Fruit fly (Drosophila melanogaster) whole organism, embryonic: Measurements from ENCODE around the gene His3.3A.

Experiments
- Atf3 ChIP-seq: fragments of 200-800 bp; sonication (Bioruptor generic); optimal IDR thresholded peaks from 3 replicates; lab custom pipeline; 2016; ENCODE audit warnings: missing biosample characterization, missing genetic modification characterization
- Bdp1 ChIP-seq: fragments of 200-800 bp; sonication (Bioruptor generic); optimal IDR thresholded peaks from 3 replicates; lab custom pipeline; 2016; ENCODE audit warnings: missing biosample characterization, missing genetic modification characterization
- CG1024 ChIP-seq: fragments of 200-800 bp; sonication (Bioruptor generic); IDR thresholded peaks from 2 replicates; pipeline ENCODE4 v1.3.6; 2022; ENCODE audit warnings: missing biosample characterization, missing genetic modification characterization
- CG14441 ChIP-seq: fragments of 200-800 bp; sonication (Bioruptor generic); IDR thresholded peaks from 2 replicates; pipeline ENCODE4 v1.3.6; 2022; ENCODE audit warnings: missing biosample characterization, missing genetic modification characterization
- CG14667 ChIP-seq: fragments of 200-800 bp; sonication (Bioruptor generic); IDR thresholded peaks from 2 replicates; pipeline ENCODE4 v1.3.6; 2022; ENCODE audit warnings: missing biosample characterization, missing genetic modification characterization
- CG15479 ChIP-seq: fragments of 200-800 bp; sonication (Bioruptor generic); optimal IDR thresholded peaks from 3 replicates; lab custom pipeline; 2019; ENCODE audit warnings: missing biosample characterization, mild to moderate bottlenecking, missing genetic modification characterization, moderate library complexity
- CG1603 ChIP-seq: fragments of 200-800 bp; sonication (Bioruptor generic); optimal IDR thresholded peaks from 2 replicates; lab custom pipeline; 2019; ENCODE audit warnings: missing biosample characterization, mild to moderate bottlenecking, missing genetic modification characterization, moderate library complexity
- CG16813 ChIP-seq: fragments of 200-800 bp; sonication (Bioruptor generic); IDR thresholded peaks from 3 replicates; pipeline ENCODE4 v1.3.6; 2022; ENCODE audit warnings: missing biosample characterization, missing genetic modification characterization; ENCODE audit not compliant: partially characterized antibody
- CG18619 ChIP-seq: fragments of 200-800 bp; sonication (Bioruptor generic); optimal IDR thresholded peaks from 3 replicates; lab custom pipeline; 2017; ENCODE audit warnings: missing biosample characterization, mild to moderate bottlenecking, missing genetic modification characterization
- CG18764 ChIP-seq: fragments of 200-800 bp; sonication (Bioruptor generic); optimal IDR thresholded peaks from 3 replicates; lab custom pipeline; 2016; ENCODE audit warnings: missing biosample characterization, missing genetic modification characterization
- CG2712 ChIP-seq: fragments of 200-800 bp; optimal IDR thresholded peaks from 3 replicates; lab custom pipeline; 2019; ENCODE audit warnings: missing biosample characterization, mild to moderate bottlenecking, missing genetic modification characterization, moderate library complexity
- CG2875 ChIP-seq: fragments of 200-800 bp; sonication (Bioruptor generic); optimal IDR thresholded peaks from 2 replicates; lab custom pipeline; 2017; ENCODE audit warnings: missing biosample characterization, mild to moderate bottlenecking, missing genetic modification characterization, missing genetic modification reagents
- CG2889 ChIP-seq: fragments of 200-800 bp; sonication (Bioruptor generic); IDR thresholded peaks from 3 replicates; pipeline ENCODE4 v1.3.6; 2022; ENCODE audit warnings: missing biosample characterization, missing genetic modification characterization
- CG3065 ChIP-seq: fragments of 200-800 bp; sonication (Bioruptor generic); optimal IDR thresholded peaks from 2 replicates; lab custom pipeline; 2016; ENCODE audit warnings: missing biosample characterization, missing genetic modification characterization
- CG34422 ChIP-seq: fragments of 200-800 bp; sonication (Bioruptor generic); IDR thresholded peaks from 3 replicates; pipeline ENCODE4 v1.3.6; 2022; ENCODE audit warnings: missing biosample characterization, missing genetic modification characterization
- CG3995 ChIP-seq: fragments of 200-800 bp; sonication (Bioruptor generic); optimal IDR thresholded peaks from 3 replicates; lab custom pipeline; 2016; ENCODE audit warnings: missing biosample characterization, missing genetic modification characterization
- CG42726 ChIP-seq: fragments of 200-800 bp; sonication (Bioruptor generic); IDR thresholded peaks from 2 replicates; pipeline ENCODE4 v1.3.6; 2022; ENCODE audit warnings: missing biosample characterization, missing genetic modification characterization; ENCODE audit not compliant: partially characterized antibody
- CG4854 ChIP-seq: fragments of 200-800 bp; sonication (Bioruptor generic); optimal IDR thresholded peaks from 2 replicates; lab custom pipeline; 2016; ENCODE audit warnings: missing biosample characterization, missing genetic modification characterization, inconsistent platforms
- CG8359 ChIP-seq: fragments of 200-800 bp; sonication (Bioruptor generic); optimal IDR thresholded peaks from 2 replicates; lab custom pipeline; 2017; ENCODE audit warnings: missing biosample characterization, mild to moderate bottlenecking, missing genetic modification characterization, borderline replicate concordance
- Dll ChIP-seq: fragments of 200-800 bp; sonication (Bioruptor generic); IDR thresholded peaks from 4 replicates; pipeline ENCODE4 v1.3.6; 2022; ENCODE audit warnings: missing biosample characterization, missing genetic modification characterization; ENCODE audit not compliant: partially characterized antibody
- Drgx ChIP-seq: fragments of 200-800 bp; sonication (Bioruptor generic); IDR thresholded peaks from 2 replicates; pipeline ENCODE4 v1.3.6; 2022; ENCODE audit warnings: missing biosample characterization, missing genetic modification characterization
- E2f2 ChIP-seq: fragments of 200-800 bp; sonication (Bioruptor generic); IDR thresholded peaks from 2 replicates; pipeline ENCODE4 v1.3.6; 2022; ENCODE audit warnings: missing biosample characterization, missing genetic modification characterization
- Fer1 ChIP-seq: fragments of 200-800 bp; sonication (Bioruptor generic); optimal IDR thresholded peaks from 2 replicates; lab custom pipeline; 2017; ENCODE audit warnings: missing biosample characterization, mild to moderate bottlenecking, missing genetic modification characterization
- HmgD ChIP-seq: fragments of 200-800 bp; sonication (Bioruptor generic); optimal IDR thresholded peaks from 3 replicates; lab custom pipeline; 2016; ENCODE audit warnings: missing biosample characterization, missing genetic modification characterization
- Lpt ChIP-seq: fragments of >200 bp; optimal IDR thresholded peaks from 2 replicates; lab custom pipeline; 2018; ENCODE audit warnings: missing biosample characterization, missing genetic modification characterization
- Max ChIP-seq: fragments of 200-800 bp; sonication (Bioruptor generic); optimal IDR thresholded peaks from 2 replicates; lab custom pipeline; 2016; ENCODE audit warnings: missing biosample characterization, mild to moderate bottlenecking, missing genetic modification characterization
- Med ChIP-seq: fragments of 200-800 bp; sonication (Bioruptor generic); peaks from one replicate; lab custom pipeline; 2016; ENCODE audit warnings: missing biosample characterization, missing genetic modification characterization, mild to moderate bottlenecking, inconsistent platforms, moderate library complexity
- Meics ChIP-seq: fragments of 200-800 bp; sonication (Bioruptor generic); optimal IDR thresholded peaks from 2 replicates; lab custom pipeline; 2017; ENCODE audit warnings: missing biosample characterization, mild to moderate bottlenecking, missing genetic modification characterization
- Myb ChIP-seq: fragments of 200-800 bp; sonication (Bioruptor generic); optimal IDR thresholded peaks from 2 replicates; lab custom pipeline; 2016; ENCODE audit warnings: missing biosample characterization, missing genetic modification characterization
- NC2α ChIP-seq: fragments of 200-800 bp; sonication (Bioruptor generic); optimal IDR thresholded peaks from 2 replicates; lab custom pipeline; 2016; ENCODE audit warnings: missing biosample characterization, missing genetic modification characterization
- Scr ChIP-seq: fragments of 200-800 bp; sonication (Bioruptor generic); IDR thresholded peaks from 2 replicates; pipeline ENCODE4 v1.3.6; 2022; ENCODE audit warnings: missing biosample characterization, missing genetic modification characterization; ENCODE audit not compliant: partially characterized antibody
- crc ChIP-seq: fragments of 200-800 bp; sonication (Bioruptor generic); optimal IDR thresholded peaks from 2 replicates; lab custom pipeline; 2016; ENCODE audit warnings: missing biosample characterization, missing genetic modification characterization
- crol ChIP-seq: fragments of 200-800 bp; sonication (Bioruptor generic); IDR thresholded peaks from 2 replicates; pipeline ENCODE4 v1.3.6; 2022; ENCODE audit warnings: missing biosample characterization, missing genetic modification characterization
- dan ChIP-seq: fragments of 200-800 bp; sonication (Bioruptor generic); IDR thresholded peaks from 2 replicates; pipeline ENCODE4 v1.3.6; 2022; ENCODE audit warnings: missing biosample characterization, missing genetic modification characterization
- eve ChIP-seq, 2 experiments: fragments of >200 bp; optimal IDR thresholded peaks; 2 replicates each; lab custom pipeline; 2017; ENCODE audit warnings: missing biosample characterization in 2 of 2, missing genetic modification characterization in 2 of 2
- ftz-f1 ChIP-seq: fragments of 200-800 bp; sonication (Bioruptor generic); optimal IDR thresholded peaks from 2 replicates; lab custom pipeline; 2016; ENCODE audit warnings: missing biosample characterization, missing genetic modification characterization
- hth ChIP-seq: fragments of >200 bp; optimal IDR thresholded peaks from 2 replicates; lab custom pipeline; 2017; ENCODE audit warnings: inconsistent platforms
- org-1 ChIP-seq: fragments of 200-800 bp; sonication (Bioruptor generic); optimal IDR thresholded peaks from 2 replicates; lab custom pipeline; 2017; ENCODE audit warnings: missing biosample characterization, missing genetic modification characterization
- p53 ChIP-seq: fragments of 200-800 bp; sonication (Bioruptor generic); optimal IDR thresholded peaks from 2 replicates; lab custom pipeline; 2016; ENCODE audit warnings: missing biosample characterization, missing genetic modification characterization
- pb ChIP-seq: fragments of 200-800 bp; sonication (Bioruptor generic); optimal IDR thresholded peaks from 3 replicates; lab custom pipeline; 2016; ENCODE audit warnings: missing biosample characterization, missing genetic modification characterization
- pzg ChIP-seq: fragments of 200-800 bp; sonication (Bioruptor generic); optimal IDR thresholded peaks from 3 replicates; lab custom pipeline; 2018; ENCODE audit warnings: missing biosample characterization, mild to moderate bottlenecking, missing genetic modification characterization, moderate library complexity
- sd ChIP-seq: fragments of 200-800 bp; sonication (Bioruptor generic); optimal IDR thresholded peaks from 3 replicates; lab custom pipeline; 2018; ENCODE audit warnings: missing biosample characterization, mild to moderate bottlenecking, missing genetic modification characterization, moderate library complexity
- seq ChIP-seq: fragments of 200-800 bp; sonication (Bioruptor generic); IDR thresholded peaks from 2 replicates; pipeline ENCODE4 v1.3.6; 2022; ENCODE audit warnings: missing biosample characterization, missing genetic modification characterization
- twi ChIP-seq: fragments of 200-800 bp; optimal IDR thresholded peaks from 2 replicates; lab custom pipeline; 2019; ENCODE audit warnings: missing biosample characterization, mild to moderate bottlenecking, missing genetic modification characterization, moderate library complexity
- usp ChIP-seq: fragments of >200 bp; optimal IDR thresholded peaks from 2 replicates; lab custom pipeline; 2017; ENCODE audit warnings: missing biosample characterization, missing genetic modification characterization
- vvl ChIP-seq: fragments of 200-800 bp; sonication (Bioruptor generic); IDR thresholded peaks from 2 replicates; pipeline ENCODE4 v1.3.6; 2022; ENCODE audit warnings: missing biosample characterization, missing genetic modification characterization
- zen2 ChIP-seq: fragments of 200-800 bp; sonication (Bioruptor generic); IDR thresholded peaks from 3 replicates; pipeline ENCODE4 v1.3.6; 2022; ENCODE audit warnings: missing biosample characterization, missing genetic modification characterization; ENCODE audit not compliant: partially characterized antibody
- zf30C ChIP-seq: fragments of 200-800 bp; sonication (Bioruptor generic); optimal IDR thresholded peaks from 3 replicates; lab custom pipeline; 2018; ENCODE audit warnings: missing biosample characterization, mild to moderate bottlenecking, missing genetic modification characterization

His3.3A gene

dm6 chr2L:5092992-5093695, 38.3 kb downstream of the His3.3A start, which contains the start of gene Pgant5 (continued):
- TF ChIP-seq CG8359 (GFP tag; lab: Kevin White, UChicago) = no peak
- no peak for TF ChIP-seq Atf3 (GFP tag; lab: Kevin White, UChicago)
- no peak for TF ChIP-seq ftz-f1
- no peak for TF ChIP-seq E2f2 (GFP tag; lab: Robert Waterston, UW)
- peak; percentile 7 for TF ChIP-seq CG1603 (tag; lab: Kevin White, UChicago)
- TF ChIP-seq CG34422 (GFP tag; lab: Robert Waterston, UW) = 0 out of 3 replicates have a peak, but pooled peaks have one; percentile 40
- TF ChIP-seq Fer1 (GFP tag; lab: Kevin White, UChicago) = peak; percentile 67
- no peak for TF ChIP-seq CG2889 (GFP tag; lab: Robert Waterston, UW)
- TF ChIP-seq seq (GFP tag; lab: Robert Waterston, UW) = 0 out of 2 replicates have a peak, but pooled peaks have one; percentile 15
- peak; percentile 36 for TF ChIP-seq pzg (GFP tag; lab: Kevin White, UChicago)

dm6 chr2L:5093772-5094350, 39.0 kb downstream of the His3.3A start, which contains the start of gene CG5828:
CG5828 (plus strand) TSS chr2L:5093976.
- TF ChIP-seq vvl (GFP tag; lab: Robert Waterston, UW) (no peak; the same call in 1 of the 2 replicates), zen2 (GFP tag; lab: Robert Waterston, UW) (peak; percentile 44; the same call in 1 of the 3 replicates), sd (tag; lab: Kevin White, UChicago) (no peak), CG16813 (GFP tag; lab: Robert Waterston, UW) (peak; percentile 77), Scr (peak; percentile 79), CG2875 (GFP tag; lab: Kevin White, UChicago) (no peak), CG2712 (tag; lab: Kevin White, UChicago) (peak; percentile 8), CG42726 (GFP tag; lab: Robert Waterston, UW) (peak; percentile 49; the same call in 1 of the 2 replicates), CG14441 (GFP tag; lab: Robert Waterston, UW) (no peak), usp (GFP tag; lab: Kevin White, UChicago) (no peak), CG18619 (GFP tag; lab: Kevin White, UChicago) (no peak), Drgx (GFP tag; lab: Robert Waterston, UW) (no peak), Bdp1 (GFP tag; lab: Kevin White, UChicago) (no peak), zf30C (GFP tag; lab: Kevin White, UChicago) (no peak), Myb (peak; percentile 45), CG14667 (GFP tag; lab: Robert Waterston, UW) (no peak), Dll (GFP tag; lab: Robert Waterston, UW) (peak; percentile 74; the same call in 3 of the 4 replicates), CG3065 (GFP tag; lab: Kevin White, UChicago) (no peak), CG1024 (GFP tag; lab: Robert Waterston, UW) (no peak), twi (tag; lab: Kevin White, UChicago) (no peak), Max (no peak), dan (GFP tag; lab: Robert Waterston, UW) (no peak), Lpt (GFP tag; lab: Kevin White, UChicago) (no peak), pb (GFP tag; lab: Kevin White, UChicago) (no peak), org-1 (GFP tag; lab: Kevin White, UChicago) (no peak), seq (GFP tag; lab: Robert Waterston, UW) (no peak), p53 (GFP tag; lab: Kevin White, UChicago) (no peak), eve (GFP tag; optimal IDR thresholded peaks at IDR 0.05; lab: Kevin White, UChicago) (no peak), NC2α (GFP tag; lab: Kevin White, UChicago) (no peak), Meics (no peak), Atf3 (GFP tag; lab: Kevin White, UChicago) (no peak), crol (GFP tag; lab: Robert Waterston, UW) (no peak), CG15479 (GFP tag; lab: Kevin White, UChicago) (no peak), HmgD (GFP tag; lab: Kevin White, UChicago) (no peak), CG18764 (GFP tag; lab: Kevin White, UChicago) (no peak), Med (GFP tag; lab: Kevin White, UChicago) (peak; percentile 86), hth (lab: Kevin White, UChicago) (no peak), crc (GFP tag; lab: Kevin White, UChicago) (no peak), CG3995 (GFP tag; lab: Kevin White, UChicago) (no peak), CG4854 (GFP tag; lab: Kevin White, UChicago) (no peak)
